Worm (Caenorhabditis elegans) whole organism, L4 larva: Measurements from ENCODE around the gene ncx-10.

Experiments used
- F49E8.2 ChIP-seq: sonication (generic microtip); optimal IDR thresholded peaks from 2 replicates; lab custom pipeline; 2016; ENCODE audit warnings: missing compliant biosample characterization, mild to moderate bottlenecking, missing genetic modification characterization, borderline replicate concordance
- R02D3.7 ChIP-seq: fragments of 150-350 bp; sonication (generic microtip); optimal IDR thresholded peaks from 3 replicates; lab custom pipeline; 2014; ENCODE audit warnings: missing biosample characterization, missing genetic modification characterization
- pha-4 ChIP-seq, 2 experiments: fragments of 150-350 bp in 1 of 2; fragments of 200-800 bp in 1 of 2; sonication (Bioruptor generic) in 1 of 2; IDR thresholded peaks in 1 of 2; optimal IDR thresholded peaks in 1 of 2; 2 replicates each; pipeline versions ENCODE4 v1.3.6 to Lab custom; 2014 to 2022; ENCODE audit warnings: missing genetic modification characterization in 2 of 2, missing genetic modification reagents in 2 of 2, missing biosample characterization in 1 of 2, missing compliant biosample characterization in 1 of 2
- php-3 ChIP-seq: fragments of 200-800 bp; sonication (Bioruptor generic); IDR thresholded peaks from 2 replicates; pipeline ENCODE4 v1.3.6; 2022; ENCODE audit warnings: missing genetic modification reagents, missing genetic modification characterization, missing compliant biosample characterization
- pqm-1 ChIP-seq: sonication (generic microtip); optimal IDR thresholded peaks from 2 replicates; lab custom pipeline; 2017; ENCODE audit warnings: missing biosample characterization, missing genetic modification characterization
- snpc-4 ChIP-seq: fragments of 150-350 bp; optimal IDR thresholded peaks from 2 replicates; lab custom pipeline; 2014; ENCODE audit warnings: missing biosample characterization, missing genetic modification characterization
- tag-97 ChIP-seq: fragments of 200-800 bp; sonication (Bioruptor generic); IDR thresholded peaks from 2 replicates; pipeline ENCODE4 v1.3.6; 2022; ENCODE audit warnings: missing genetic modification characterization, missing compliant biosample characterization
- ztf-11 ChIP-seq: fragments of 150-350 bp; optimal IDR thresholded peaks from 2 replicates; lab custom pipeline; 2014; ENCODE audit warnings: missing biosample characterization, missing genetic modification characterization

DNA sequence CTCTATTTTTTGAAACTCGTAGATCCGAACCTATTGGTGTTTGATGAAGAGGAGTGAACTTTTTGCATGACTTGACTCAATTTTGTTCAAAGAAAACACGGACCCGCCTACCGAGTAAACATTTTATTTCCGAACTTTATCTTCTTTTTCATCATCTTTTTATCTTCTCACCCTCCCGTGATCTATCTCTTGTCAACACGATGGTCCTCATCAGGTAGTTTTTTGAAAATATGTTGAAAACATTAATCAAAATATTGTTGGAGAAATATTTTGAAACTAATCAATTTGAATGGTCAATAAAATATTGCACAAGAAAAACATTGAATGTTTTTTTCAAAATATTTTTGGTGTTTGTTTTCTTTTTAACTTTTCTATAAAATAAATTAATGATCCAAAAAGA is 24.5 kb downstream of the ncx-10 start:
- TF ChIP-seq php-3 (GFP tag; lab: Robert Waterston, UW) (no peak), pha-4 (GFP tag; IDR thresholded peaks at IDR 0.05; lab: Robert Waterston, UW) (no peak), pha-4 (tag; optimal IDR thresholded peaks at IDR 0.05; lab: Kevin White, UChicago) (no peak), ztf-11 (tag; lab: Kevin White, UChicago) (no peak), snpc-4 (no peak), pqm-1 (tag; lab: Kevin White, UChicago) (no peak), tag-97 (GFP tag; lab: Robert Waterston, UW) (no peak), R02D3.7 (tag; lab: Kevin White, UChicago) (no peak), F49E8.2 (tag; lab: Kevin White, UChicago) (no peak)
